Worm (Caenorhabditis elegans) whole organism, young adult: ENCODE data around the gene nspc-15.

Source experiments
- B0035.1 ChIP-seq: sonication (generic microtip); optimal IDR thresholded peaks from 2 replicates; lab custom pipeline; 2016; ENCODE audit warnings: missing genetic modification characterization, mild to moderate bottlenecking, missing compliant biosample characterization, missing genotype, missing genetic modification reagents
- B0261.1 ChIP-seq: sonication (generic microtip); optimal IDR thresholded peaks from 2 replicates; lab custom pipeline; 2016; ENCODE audit warnings: mild to moderate bottlenecking, missing genetic modification characterization, moderate library complexity, missing compliant biosample characterization
- F57C9.4 ChIP-seq: sonication (generic microtip); optimal IDR thresholded peaks from 2 replicates; lab custom pipeline; 2017; ENCODE audit warnings: mild to moderate bottlenecking, missing genetic modification characterization, missing compliant biosample characterization
- Y53F4B.3 ChIP-seq: fragments of 200-800 bp; sonication (Bioruptor generic); IDR thresholded peaks from 2 replicates; pipeline ENCODE4 v1.3.6; 2022; ENCODE audit warnings: missing genetic modification reagents, missing genetic modification characterization, missing compliant biosample characterization
- Y53G8AR.9 ChIP-seq: fragments of 200-800 bp; sonication (Bioruptor generic); conservative IDR thresholded peaks from 2 replicates; pipeline ENCODE4 v1.3.6; 2022; ENCODE audit warnings: missing genetic modification reagents, missing genetic modification characterization, missing compliant biosample characterization
- Y56A3A.18 ChIP-seq: fragments of 200-800 bp; sonication (Bioruptor generic); IDR thresholded peaks from 2 replicates; pipeline ENCODE4 v1.3.6; 2022; ENCODE audit warnings: missing genetic modification reagents, missing genetic modification characterization, missing compliant biosample characterization
- ama-1 ChIP-seq, 3 experiments: fragments of 150-350 bp in 1 of 3; sonication (generic microtip) in 2 of 3; optimal IDR thresholded peaks; 2 replicates each; lab custom pipeline; 2014 to 2018; ENCODE audit warnings: missing biosample characterization in 2 of 3, missing genetic modification characterization in 2 of 3, missing genetic modification reagents in 2 of 3
- atf-7 ChIP-seq: sonication (generic microtip); optimal IDR thresholded peaks from 2 replicates; lab custom pipeline; 2017; ENCODE audit warnings: mild to moderate bottlenecking, missing genetic modification characterization, missing compliant biosample characterization
- athp-1 ChIP-seq: sonication (generic microtip); optimal IDR thresholded peaks from 2 replicates; lab custom pipeline; 2017; ENCODE audit warnings: mild to moderate bottlenecking, missing genetic modification characterization, missing compliant biosample characterization
- cebp-2 ChIP-seq: fragments of 200-800 bp; sonication (Bioruptor generic); IDR thresholded peaks from 2 replicates; pipeline ENCODE4 v1.3.6; 2022; ENCODE audit warnings: missing genetic modification characterization, missing compliant biosample characterization
- ceh-100 ChIP-seq: fragments of 200-800 bp; sonication (Bioruptor generic); IDR thresholded peaks from 2 replicates; pipeline ENCODE4 v1.3.6; 2022; ENCODE audit warnings: missing genetic modification reagents, missing genetic modification characterization, missing compliant biosample characterization
- ceh-27 ChIP-seq: fragments of 200-800 bp; sonication (Bioruptor generic); optimal IDR thresholded peaks from 2 replicates; lab custom pipeline; 2018; ENCODE audit warnings: mild to moderate bottlenecking, missing genetic modification characterization, moderate library complexity, missing compliant biosample characterization
- ceh-40 ChIP-seq: fragments of 200-800 bp; sonication (Bioruptor generic); IDR thresholded peaks from 2 replicates; pipeline ENCODE4 v1.3.6; 2022; ENCODE audit warnings: missing genetic modification characterization, missing compliant biosample characterization
- ceh-58 ChIP-seq: fragments of 200-800 bp; sonication (Bioruptor generic); IDR thresholded peaks from 2 replicates; pipeline ENCODE4 v1.3.6; 2022; ENCODE audit warnings: missing genetic modification characterization, missing compliant biosample characterization
- ceh-79 ChIP-seq: sonication (generic microtip); optimal IDR thresholded peaks from 2 replicates; lab custom pipeline; 2017; ENCODE audit warnings: mild to moderate bottlenecking, missing genetic modification characterization, missing compliant biosample characterization
- die-1 ChIP-seq: sonication (generic microtip); optimal IDR thresholded peaks from 2 replicates; lab custom pipeline; 2016; ENCODE audit warnings: missing genotype, mild to moderate bottlenecking, missing genetic modification characterization, missing compliant biosample characterization
- dpl-1 ChIP-seq: fragments of 150-350 bp; optimal IDR thresholded peaks from 2 replicates; lab custom pipeline; 2014; ENCODE audit warnings: missing biosample characterization, missing genetic modification reagents, missing genetic modification characterization
- hmg-20 ChIP-seq: fragments of 200-800 bp; sonication (Bioruptor generic); IDR thresholded peaks from 2 replicates; pipeline ENCODE4 v1.3.6; 2022; ENCODE audit warnings: missing genetic modification reagents, missing genetic modification characterization, missing compliant biosample characterization
- hsf-1 ChIP-seq: fragments of 200-800 bp; sonication (Bioruptor generic); IDR thresholded peaks from 2 replicates; pipeline ENCODE4 v1.3.6; 2022; ENCODE audit warnings: missing genetic modification reagents, missing genetic modification characterization, missing compliant biosample characterization
- lag-1 ChIP-seq: fragments of 200-800 bp; sonication (Bioruptor generic); IDR thresholded peaks from 2 replicates; pipeline ENCODE4 v1.3.6; 2022; ENCODE audit warnings: missing genetic modification reagents, missing genetic modification characterization, missing compliant biosample characterization
- mes-4 ChIP-seq: sonication (generic microtip); optimal IDR thresholded peaks from 2 replicates; lab custom pipeline; 2016; ENCODE audit warnings: missing genotype, missing genetic modification characterization, missing compliant biosample characterization
- mxl-1 ChIP-seq: sonication (generic microtip); optimal IDR thresholded peaks from 2 replicates; lab custom pipeline; 2016; ENCODE audit warnings: missing genetic modification characterization, missing compliant biosample characterization
- nfya-2 ChIP-seq: fragments of 200-800 bp; sonication (Bioruptor generic); IDR thresholded peaks from 2 replicates; pipeline ENCODE4 v1.3.6; 2022; ENCODE audit warnings: missing genetic modification reagents, missing genetic modification characterization, missing compliant biosample characterization
- nfyb-1 ChIP-seq: fragments of 200-800 bp; sonication (Bioruptor generic); IDR thresholded peaks from 2 replicates; pipeline ENCODE4 v1.3.6; 2022; ENCODE audit warnings: missing genetic modification reagents, missing genetic modification characterization, missing compliant biosample characterization
- nhr-27 ChIP-seq: fragments of 200-800 bp; sonication (Bioruptor generic); optimal IDR thresholded peaks from 2 replicates; lab custom pipeline; 2018; ENCODE audit warnings: mild to moderate bottlenecking, missing genetic modification characterization, moderate library complexity, missing compliant biosample characterization
- nhr-90 ChIP-seq: sonication (generic microtip); optimal IDR thresholded peaks from 2 replicates; lab custom pipeline; 2016; ENCODE audit warnings: missing genotype, mild to moderate bottlenecking, missing genetic modification characterization, missing compliant biosample characterization
- rcor-1 ChIP-seq: fragments of 200-800 bp; sonication (Bioruptor generic); IDR thresholded peaks from 2 replicates; pipeline ENCODE4 v1.3.6; 2022; ENCODE audit warnings: missing genetic modification reagents, missing genetic modification characterization, missing compliant biosample characterization
- rec-8 ChIP-seq, 2 experiments: sonication (generic microtip); optimal IDR thresholded peaks; 2 replicates each; lab custom pipeline; 2016; ENCODE audit warnings: mild to moderate bottlenecking in 2 of 2, missing genetic modification characterization in 2 of 2, missing genetic modification reagents in 2 of 2, missing genotype in 2 of 2, missing biosample characterization in 1 of 2, missing compliant biosample characterization in 1 of 2, moderate library complexity in 1 of 2
- rpc-1 ChIP-seq, 2 experiments: fragments of 150-350 bp in 1 of 2; sonication (generic microtip) in 1 of 2; optimal IDR thresholded peaks; 2 replicates each; lab custom pipeline; 2014 to 2018; ENCODE audit warnings: missing biosample characterization in 1 of 2, missing genetic modification characterization in 1 of 2, missing genetic modification reagents in 1 of 2, missing genotype in 1 of 2
- snpc-3.4 ChIP-seq: sonication (generic microtip); optimal IDR thresholded peaks from 2 replicates; lab custom pipeline; 2017; ENCODE audit warnings: missing genetic modification characterization, mild to moderate bottlenecking, missing compliant biosample characterization, antibody characterized with exemption, moderate library complexity, missing genotype, missing genetic modification reagents
- tbp1 ChIP-seq: fragments of 200-800 bp; sonication (Bioruptor generic); optimal IDR thresholded peaks from 2 replicates; lab custom pipeline; 2018; ENCODE audit warnings: mild to moderate bottlenecking, missing genetic modification characterization, missing compliant biosample characterization
- tlf-1 ChIP-seq: fragments of 200-800 bp; sonication (Bioruptor generic); optimal IDR thresholded peaks from 2 replicates; lab custom pipeline; 2018; ENCODE audit warnings: mild to moderate bottlenecking, missing genetic modification characterization, missing compliant biosample characterization
- ztf-22 ChIP-seq: fragments of 200-800 bp; sonication (Bioruptor generic); optimal IDR thresholded peaks from 2 replicates; lab custom pipeline; 2018; ENCODE audit warnings: mild to moderate bottlenecking, missing genetic modification characterization, moderate library complexity, missing compliant biosample characterization
- ztf-25 ChIP-seq: fragments of 200-800 bp; sonication (Bioruptor generic); IDR thresholded peaks from 2 replicates; pipeline ENCODE4 v1.3.6; 2022; ENCODE audit warnings: missing genetic modification reagents, missing genetic modification characterization, missing compliant biosample characterization
- ztf-26 ChIP-seq: sonication (generic microtip); optimal IDR thresholded peaks from 2 replicates; lab custom pipeline; 2017; ENCODE audit warnings: missing genetic modification characterization, missing compliant biosample characterization
- ztf-28 ChIP-seq: fragments of 200-800 bp; sonication (Bioruptor generic); IDR thresholded peaks from 2 replicates; pipeline ENCODE4 v1.3.6; 2022; ENCODE audit warnings: missing genetic modification reagents, missing genetic modification characterization, missing compliant biosample characterization
- ztf-3 ChIP-seq: fragments of 200-800 bp; sonication (Bioruptor generic); optimal IDR thresholded peaks from 2 replicates; lab custom pipeline; 2018; ENCODE audit warnings: mild to moderate bottlenecking, missing genetic modification characterization, missing compliant biosample characterization
- ztf-6 ChIP-seq: fragments of 200-800 bp; sonication (Bioruptor generic); IDR thresholded peaks from 2 replicates; pipeline ENCODE4 v1.3.6; 2022; ENCODE audit warnings: missing genetic modification reagents, missing genetic modification characterization, missing compliant biosample characterization

nspc-15 gene

ce11 chrX:12337846-12338490, 22.6 kb upstream of the nspc-15 start, which contains the start of gene srd-44 (continued):
- 0 out of 2 replicates have a peak, but pooled peaks have one; percentile 22 for TF ChIP-seq ztf-6 (GFP tag; lab: Robert Waterston, UW)
- TF ChIP-seq mxl-1 (tag; lab: Kevin White, UChicago): peak; percentile 48
- no peak for TF ChIP-seq nfya-2
- no peak for TF ChIP-seq cebp-2 (GFP tag; lab: Robert Waterston, UW)
- no peak for TF ChIP-seq ceh-58
- TF ChIP-seq ztf-3: no peak
- TF ChIP-seq rec-8 (tag; optimal IDR thresholded peaks at IDR 0.05; lab: Kevin White, UChicago): peak; percentile 42 to 56
- peak; percentile 40 for TF ChIP-seq snpc-3.4 (tag; lab: Kevin White, UChicago)
- peak; percentile 93 for TF ChIP-seq B0261.1 (tag; lab: Kevin White, UChicago)
- TF ChIP-seq hmg-20 (GFP tag; lab: Robert Waterston, UW): peak; percentile 60; the same call in 1 of the 2 replicates
- TF ChIP-seq hsf-1 (GFP tag; lab: Robert Waterston, UW): no peak
- TF ChIP-seq ceh-40 (GFP tag; lab: Robert Waterston, UW): peak; percentile 72; the same call in 1 of the 2 replicates
- peak; percentile 63 for TF ChIP-seq ztf-26 (tag; lab: Kevin White, UChicago)
- TF ChIP-seq F57C9.4 (tag; lab: Kevin White, UChicago): no peak
- peak; percentile 95 for TF ChIP-seq tbp1
- TF ChIP-seq B0035.1 (tag; lab: Kevin White, UChicago): peak; percentile 16
- peak; percentile 71 for TF ChIP-seq die-1 (tag; lab: Kevin White, UChicago)
- peak; percentile 58 for TF ChIP-seq nhr-90 (tag; lab: Kevin White, UChicago)
- TF ChIP-seq, all 124 proteins: peak for 29

- TF ChIP-seq atf-7 (tag; lab: Kevin White, UChicago) (no peak), tlf-1 (no peak), ceh-27 (no peak), Y56A3A.18 (GFP tag; lab: Robert Waterston, UW) (no peak), ztf-28 (no peak), ztf-22 (GFP tag; lab: Kevin White, UChicago) (no peak), mes-4 (tag; lab: Kevin White, UChicago) (no peak), ztf-25 (GFP tag; lab: Robert Waterston, UW) (no peak), ceh-100 (GFP tag; lab: Robert Waterston, UW) (no peak), rcor-1 (no peak), Y53G8AR.9 (GFP tag; lab: Robert Waterston, UW) (no peak), lag-1 (GFP tag; lab: Robert Waterston, UW) (no peak), dpl-1 (GFP tag; lab: Kevin White, UChicago) (no peak), ceh-79 (tag; lab: Kevin White, UChicago) (no peak), F57C9.4 (tag; lab: Kevin White, UChicago) (no peak), rpc-1 (optimal IDR thresholded peaks at IDR 0.05; lab: Kevin White, UChicago) (no peak), rpc-1 (tag; optimal IDR thresholded peaks at IDR 0.05; lab: Kevin White, UChicago) (no peak), rec-8 (tag; optimal IDR thresholded peaks at IDR 0.05; lab: Kevin White, UChicago) (no peak), ama-1 (optimal IDR thresholded peaks at IDR 0.05; lab: Kevin White, UChicago) (no peak), ama-1 (GFP tag; optimal IDR thresholded peaks at IDR 0.05; lab: Kevin White, UChicago) (no peak), nfyb-1 (no peak)
These were observed 19.2 kb upstream of the nspc-15 start, which contains the start of gene zig-2 for ce11 chrX:12341338-12341737. TSS of gene zig-2 (minus strand) at chrX:12341438.

- TF ChIP-seq ceh-40 (GFP tag; lab: Robert Waterston, UW) (no peak), athp-1 (no peak), Y53F4B.3 (no peak), nhr-27 (tag; lab: Kevin White, UChicago) (no peak), mes-4 (tag; lab: Kevin White, UChicago) (no peak)
- TF ChIP-seq, all 124 proteins: peak for 0
These were observed 17.3 kb upstream of the nspc-15 start, which contains the start of the genes nspc-9 and nspc-10 for ce11 chrX:12343279-12343678. TSS of gene nspc-9 (minus strand) at chrX:12343379. TSS of gene nspc-10 (plus strand) at chrX:12343609.
